Fruit fly (Drosophila melanogaster): Measurements from ENCODE around the gene CG33796.
A peak's percentile ranks its signal among the peaks of the same experiment; 100 is the strongest.

- TF ChIP-seq dmrt93B (GFP tag; optimal IDR thresholded peaks at IDR 0.05) (peak; percentile 58), lola (GFP tag; optimal IDR thresholded peaks at IDR 0.05) (no peak), CG32264 (GFP tag; optimal IDR thresholded peaks at IDR 0.05) (no peak), br (GFP tag; optimal IDR thresholded peaks at IDR 0.05) (peak; percentile 10), CrebA (GFP tag; optimal IDR thresholded peaks at IDR 0.05; ENCODE audit: borderline replicate concordance) (no peak), pan (optimal IDR thresholded peaks at IDR 0.05) (no peak), Hr83 (GFP tag; optimal IDR thresholded peaks at IDR 0.05; ENCODE audit: poor library complexity, severe bottlenecking) (no peak), Rel (GFP tag; optimal IDR thresholded peaks at IDR 0.05) (peak; percentile 19), Rel (tag; optimal IDR thresholded peaks at IDR 0.05) (no peak)
These were observed 2.9 kb upstream of the CG33796 start for dm6 chr3L:16172809-16173276.
